Worm (Caenorhabditis elegans) whole organism, L1 larva: ENCODE data around the gene rcat-1.

ENCODE experiments used
- C04F5.9 ChIP-seq: sonication (generic microtip); optimal IDR thresholded peaks from 2 replicates; lab custom pipeline; 2016; ENCODE audit warnings: missing genetic modification characterization, missing compliant biosample characterization
- C16A3.4 ChIP-seq: fragments of 150-350 bp; optimal IDR thresholded peaks from 2 replicates; lab custom pipeline; 2014; ENCODE audit warnings: missing biosample characterization, missing genetic modification characterization
- C34B4.2 ChIP-seq: sonication (generic microtip); optimal IDR thresholded peaks from 2 replicates; lab custom pipeline; 2017; ENCODE audit warnings: mild to moderate bottlenecking, missing genetic modification characterization, missing compliant biosample characterization
- F16B12.6 ChIP-seq: fragments of 150-350 bp; optimal IDR thresholded peaks from 2 replicates; lab custom pipeline; 2014; ENCODE audit warnings: missing biosample characterization, missing genetic modification characterization
- Y116A8C.19 ChIP-seq: sonication (generic microtip); optimal IDR thresholded peaks from 2 replicates; lab custom pipeline; 2016; ENCODE audit warnings: missing compliant biosample characterization, missing genetic modification characterization, borderline replicate concordance
- aha-1 ChIP-seq: fragments of 150-350 bp; optimal IDR thresholded peaks from 2 replicates; lab custom pipeline; 2014; ENCODE audit warnings: missing biosample characterization, missing genetic modification characterization
- alr-1 ChIP-seq: fragments of 200-800 bp; sonication (Bioruptor generic); optimal IDR thresholded peaks from 2 replicates; lab custom pipeline; 2018; ENCODE audit warnings: borderline replicate concordance, mild to moderate bottlenecking, missing genetic modification characterization, missing compliant biosample characterization
- aly-2 ChIP-seq: fragments of 150-350 bp; optimal IDR thresholded peaks from 2 replicates; lab custom pipeline; 2014; ENCODE audit warnings: missing biosample characterization, missing genetic modification characterization
- blmp-1 ChIP-seq: fragments of 150-350 bp; optimal IDR thresholded peaks from 2 replicates; lab custom pipeline; 2014; ENCODE audit warnings: missing biosample characterization, missing genetic modification characterization
- ceh-63 ChIP-seq: fragments of 200-800 bp; sonication (Bioruptor generic); optimal IDR thresholded peaks from 2 replicates; lab custom pipeline; 2018; ENCODE audit warnings: mild to moderate bottlenecking, missing genetic modification characterization, missing compliant biosample characterization
- ceh-8 ChIP-seq: fragments of 200-800 bp; sonication (Bioruptor generic); optimal IDR thresholded peaks from 2 replicates; lab custom pipeline; 2018; ENCODE audit warnings: mild to moderate bottlenecking, missing genetic modification characterization, moderate library complexity, missing compliant biosample characterization
- ceh-88 ChIP-seq: fragments of 200-800 bp; sonication (Bioruptor generic); IDR thresholded peaks from 2 replicates; pipeline ENCODE4 v1.3.6; 2022; ENCODE audit warnings: missing genetic modification characterization, missing compliant biosample characterization
- ceh-90 ChIP-seq: sonication (generic microtip); optimal IDR thresholded peaks from 2 replicates; lab custom pipeline; 2016; ENCODE audit warnings: missing genetic modification characterization, missing compliant biosample characterization
- ces-1 ChIP-seq: fragments of 150-350 bp; optimal IDR thresholded peaks from 2 replicates; lab custom pipeline; 2014; ENCODE audit warnings: missing biosample characterization, missing genetic modification reagents, missing genetic modification characterization
- dpl-1 ChIP-seq, 3 experiments: fragments of 150-350 bp in 2 of 3; sonication (generic microtip) in 1 of 3; optimal IDR thresholded peaks; 2 replicates each; lab custom pipeline; 2014 to 2017; ENCODE audit warnings: missing biosample characterization in 3 of 3, missing genetic modification characterization in 3 of 3, missing genetic modification reagents in 3 of 3
- efl-1 ChIP-seq, 4 experiments: fragments of 150-350 bp; optimal IDR thresholded peaks in 3 of 4; peaks in 1 of 4; 1 replicate in 1 of 4; 2 replicates in 3 of 4; lab custom pipeline; 2014; ENCODE audit warnings: missing biosample characterization in 2 of 4, missing genetic modification characterization in 2 of 4, missing genetic modification reagents in 2 of 4
- egl-13 ChIP-seq: sonication (generic microtip); optimal IDR thresholded peaks from 2 replicates; lab custom pipeline; 2016; ENCODE audit warnings: missing genotype, missing genetic modification reagents, missing genetic modification characterization, missing compliant biosample characterization
- egl-27 ChIP-seq, 2 experiments: fragments of 150-350 bp in 1 of 2; sonication (generic microtip); optimal IDR thresholded peaks; 3 replicates each; lab custom pipeline; 2017 to 2018; ENCODE audit warnings: missing biosample characterization in 2 of 2, missing genetic modification characterization in 2 of 2, missing genetic modification reagents in 2 of 2
- elt-2 ChIP-seq: sonication (generic microtip); optimal IDR thresholded peaks from 2 replicates; lab custom pipeline; 2016; ENCODE audit warnings: missing genetic modification characterization, mild to moderate bottlenecking, inconsistent platforms, missing compliant biosample characterization, missing genetic modification reagents
- hpl-2 ChIP-seq: fragments of 150-350 bp; optimal IDR thresholded peaks from 2 replicates; lab custom pipeline; 2014; ENCODE audit warnings: missing biosample characterization, missing genetic modification reagents, missing genetic modification characterization
- isw-1 ChIP-seq: fragments of 200-800 bp; sonication (Bioruptor generic); IDR thresholded peaks from 2 replicates; pipeline ENCODE4 v1.3.6; 2022; ENCODE audit warnings: missing genetic modification characterization, missing compliant biosample characterization
- lin-13 ChIP-seq: fragments of 150-350 bp; optimal IDR thresholded peaks from 2 replicates; lab custom pipeline; 2014; ENCODE audit warnings: missing biosample characterization, missing genetic modification reagents, missing genetic modification characterization
- lin-14 ChIP-seq: fragments of 200-800 bp; sonication (Bioruptor generic); optimal IDR thresholded peaks from 2 replicates; lab custom pipeline; 2018; ENCODE audit warnings: mild to moderate bottlenecking, missing genetic modification characterization, moderate library complexity, missing compliant biosample characterization
- lin-15B ChIP-seq: fragments of 150-350 bp; sonication (generic microtip); optimal IDR thresholded peaks from 3 replicates; lab custom pipeline; 2014; ENCODE audit warnings: missing biosample characterization, missing genetic modification characterization
- lin-35 ChIP-seq, 2 experiments: fragments of 150-350 bp; optimal IDR thresholded peaks; 2 replicates each; lab custom pipeline; 2014; ENCODE audit warnings: missing biosample characterization in 2 of 2, missing genetic modification characterization in 2 of 2, missing genetic modification reagents in 2 of 2
- lin-39 ChIP-seq: fragments of 150-350 bp; optimal IDR thresholded peaks from 2 replicates; lab custom pipeline; 2014; ENCODE audit warnings: missing biosample characterization, missing genetic modification reagents, missing genetic modification characterization
- lir-3 ChIP-seq: sonication (generic microtip); optimal IDR thresholded peaks from 2 replicates; lab custom pipeline; 2016; ENCODE audit warnings: mild to moderate bottlenecking, missing genetic modification characterization, moderate library complexity, missing compliant biosample characterization; ENCODE audit not compliant: poor library complexity
- lsy-2 ChIP-seq, 2 experiments: fragments of 150-350 bp; optimal IDR thresholded peaks; 2 replicates each; lab custom pipeline; 2014; ENCODE audit warnings: missing biosample characterization in 2 of 2, missing genetic modification characterization in 2 of 2
- mab-9 ChIP-seq: fragments of 200-800 bp; sonication (Bioruptor generic); IDR thresholded peaks from 2 replicates; pipeline ENCODE4 v1.3.6; 2022; ENCODE audit warnings: missing genetic modification reagents, missing genetic modification characterization, missing compliant biosample characterization
- mdl-1 ChIP-seq, 2 experiments: fragments of 150-350 bp; optimal IDR thresholded peaks; 2 replicates each; lab custom pipeline; 2014 to 2017; ENCODE audit warnings: missing biosample characterization in 2 of 2, missing genetic modification characterization in 2 of 2, inconsistent platforms in 1 of 2
- mef-2 ChIP-seq: fragments of 150-350 bp; optimal IDR thresholded peaks from 2 replicates; lab custom pipeline; 2014; ENCODE audit warnings: missing biosample characterization, missing genetic modification characterization
- mep-1 ChIP-seq: fragments of 150-350 bp; optimal IDR thresholded peaks from 2 replicates; lab custom pipeline; 2014; ENCODE audit warnings: missing biosample characterization, missing genetic modification characterization
- nhr-11 ChIP-seq: fragments of 150-350 bp; optimal IDR thresholded peaks from 2 replicates; lab custom pipeline; 2014; ENCODE audit warnings: missing biosample characterization, missing genetic modification characterization
- nhr-237 ChIP-seq: fragments of 150-350 bp; optimal IDR thresholded peaks from 2 replicates; lab custom pipeline; 2014; ENCODE audit warnings: missing biosample characterization, missing genetic modification characterization
- nhr-28 ChIP-seq: fragments of 150-350 bp; optimal IDR thresholded peaks from 2 replicates; lab custom pipeline; 2014; ENCODE audit warnings: missing biosample characterization, missing genetic modification characterization
- nhr-85 ChIP-seq: sonication (generic microtip); peaks from one replicate; lab custom pipeline; 2016; ENCODE audit warnings: missing genetic modification characterization, inconsistent platforms, missing compliant biosample characterization
- pag-3 ChIP-seq: sonication (generic microtip); optimal IDR thresholded peaks from 2 replicates; lab custom pipeline; 2017; ENCODE audit warnings: missing genetic modification characterization, mild to moderate bottlenecking, missing compliant biosample characterization, antibody characterized with exemption, borderline replicate concordance; ENCODE audit not compliant: insufficient read depth
- pax-3 ChIP-seq: fragments of 200-800 bp; sonication (Bioruptor generic); optimal IDR thresholded peaks from 2 replicates; lab custom pipeline; 2018; ENCODE audit warnings: mild to moderate bottlenecking, missing genetic modification characterization, moderate library complexity, missing compliant biosample characterization
- rnt-1 ChIP-seq: sonication (generic microtip); optimal IDR thresholded peaks from 2 replicates; lab custom pipeline; 2016; ENCODE audit warnings: mild to moderate bottlenecking, missing genetic modification characterization, moderate library complexity, missing compliant biosample characterization
- skn-1 ChIP-seq: fragments of 150-350 bp; optimal IDR thresholded peaks from 2 replicates; lab custom pipeline; 2014; ENCODE audit warnings: missing biosample characterization, missing genetic modification characterization
- snpc-4 ChIP-seq: fragments of 150-350 bp; optimal IDR thresholded peaks from 2 replicates; lab custom pipeline; 2014; ENCODE audit warnings: missing biosample characterization, missing genetic modification characterization
- sox-4 ChIP-seq: sonication (generic microtip); optimal IDR thresholded peaks from 2 replicates; lab custom pipeline; 2016; ENCODE audit warnings: missing genetic modification characterization, missing compliant biosample characterization
- tbx-2 ChIP-seq: sonication (generic microtip); optimal IDR thresholded peaks from 2 replicates; lab custom pipeline; 2016; ENCODE audit warnings: missing genetic modification characterization, missing compliant biosample characterization
- tlp-1 ChIP-seq: fragments of 150-350 bp; optimal IDR thresholded peaks from 2 replicates; lab custom pipeline; 2014; ENCODE audit warnings: missing biosample characterization, missing genetic modification characterization
- unc-30 ChIP-seq: sonication (generic microtip); optimal IDR thresholded peaks from 2 replicates; lab custom pipeline; 2017; ENCODE audit warnings: missing biosample characterization, missing genetic modification characterization
- unc-86 ChIP-seq: sonication (generic microtip); optimal IDR thresholded peaks from 2 replicates; lab custom pipeline; 2016; ENCODE audit warnings: missing genetic modification characterization, missing compliant biosample characterization
- unc-98 ChIP-seq: fragments of 200-800 bp; sonication (Bioruptor generic); IDR thresholded peaks from 2 replicates; pipeline ENCODE4 v1.3.6; 2022; ENCODE audit warnings: missing genetic modification characterization, missing compliant biosample characterization
- vab-15 ChIP-seq: sonication (generic microtip); optimal IDR thresholded peaks from 2 replicates; lab custom pipeline; 2017; ENCODE audit warnings: missing genotype, mild to moderate bottlenecking, missing genetic modification characterization, missing compliant biosample characterization
- zag-1 ChIP-seq: fragments of 150-350 bp; optimal IDR thresholded peaks from 2 replicates; lab custom pipeline; 2014; ENCODE audit warnings: missing biosample characterization, missing genetic modification characterization
- zip-4 ChIP-seq: fragments of 200-800 bp; sonication (Bioruptor generic); optimal IDR thresholded peaks from 2 replicates; lab custom pipeline; 2018; ENCODE audit warnings: mild to moderate bottlenecking, missing genetic modification characterization, moderate library complexity, missing compliant biosample characterization
- ztf-11 ChIP-seq, 2 experiments: sonication (generic microtip); optimal IDR thresholded peaks; 2 replicates each; lab custom pipeline; 2016 to 2017; ENCODE audit warnings: missing genetic modification characterization in 2 of 2, missing biosample characterization in 1 of 2, missing compliant biosample characterization in 1 of 2

rcat-1 gene

ce11 chrIV:257095-257494, 1.9 kb upstream of the rcat-1 start, which contains the start of gene R02D3.8 (continued):
- TF ChIP-seq unc-86 (tag; lab: Kevin White, UChicago): no peak
- no peak for TF ChIP-seq nhr-28
- no peak for TF ChIP-seq unc-30 (tag; lab: Kevin White, UChicago)
- no peak for TF ChIP-seq pax-3 (tag; lab: Kevin White, UChicago)
- TF ChIP-seq mep-1: no peak
- TF ChIP-seq C34B4.2 (tag; lab: Kevin White, UChicago): no peak
- TF ChIP-seq mab-9 (GFP tag; lab: Robert Waterston, UW): no peak
- no peak for TF ChIP-seq tlp-1 (tag; lab: Kevin White, UChicago)
- TF ChIP-seq F16B12.6 (tag; lab: Kevin White, UChicago): no peak
- TF ChIP-seq lin-13: peak; percentile 31
- TF ChIP-seq zip-4: no peak
- peak; percentile 4 for TF ChIP-seq lin-15B (tag; lab: Kevin White, UChicago)
- no peak for TF ChIP-seq vab-15 (tag; lab: Kevin White, UChicago)
- no peak for TF ChIP-seq unc-98
- TF ChIP-seq lin-14 (GFP tag; lab: Kevin White, UChicago): peak; percentile 29
- TF ChIP-seq nhr-85 (tag; lab: Kevin White, UChicago): peak; percentile 47
- no peak for TF ChIP-seq pag-3 (tag; lab: Kevin White, UChicago)
- TF ChIP-seq C16A3.4 (tag; lab: Kevin White, UChicago): peak; percentile 35
- no peak for TF ChIP-seq nhr-11 (tag; lab: Kevin White, UChicago)
- TF ChIP-seq mdl-1 (tag; optimal IDR thresholded peaks at IDR 0.05; lab: Kevin White, UChicago): no peak
- no peak for TF ChIP-seq sox-4
- TF ChIP-seq tbx-2 (tag; lab: Kevin White, UChicago): peak; percentile 21
- TF ChIP-seq C04F5.9: no peak
- TF ChIP-seq lin-35 (GFP tag; optimal IDR thresholded peaks at IDR 0.05; lab: Kevin White, UChicago): peak; percentile 50 to 59
- TF ChIP-seq Y116A8C.19 (tag; lab: Kevin White, UChicago): no peak
- no peak for TF ChIP-seq egl-27 (tag; optimal IDR thresholded peaks at IDR 0.05; lab: Kevin White, UChicago)
- no peak for TF ChIP-seq mef-2 (tag; lab: Kevin White, UChicago)
- no peak for TF ChIP-seq hpl-2 (GFP tag; lab: Kevin White, UChicago)
- no peak for TF ChIP-seq ceh-88 (GFP tag; lab: Robert Waterston, UW)
- TF ChIP-seq aly-2 (tag; lab: Kevin White, UChicago): no peak
- TF ChIP-seq ces-1 (GFP tag; lab: Kevin White, UChicago): no peak
- no peak for TF ChIP-seq ceh-63 (GFP tag; lab: Kevin White, UChicago)
- TF ChIP-seq nhr-237: no peak
- TF ChIP-seq skn-1 (tag; lab: Kevin White, UChicago): no peak
- no peak for TF ChIP-seq elt-2 (tag; lab: Kevin White, UChicago)
- TF ChIP-seq egl-13: peak; percentile 25
- peak; percentile 89 for TF ChIP-seq rnt-1 (tag; lab: Kevin White, UChicago)
- TF ChIP-seq ceh-90 (tag; lab: Kevin White, UChicago): peak; percentile 75
- TF ChIP-seq aha-1 (tag; lab: Kevin White, UChicago): no peak
- no peak for TF ChIP-seq ceh-8
- peak; percentile 35 to 66 for TF ChIP-seq lsy-2 (tag; optimal IDR thresholded peaks at IDR 0.05; lab: Kevin White, UChicago)
- TF ChIP-seq dpl-1 (GFP tag; optimal IDR thresholded peaks at IDR 0.05; lab: Kevin White, UChicago): peak; percentile 48 to 67 (median 55)
- no peak for TF ChIP-seq isw-1 (GFP tag; lab: Robert Waterston, UW)
- no peak for TF ChIP-seq blmp-1 (tag; lab: Kevin White, UChicago)
- peak; percentile 72 for TF ChIP-seq lir-3 (tag; lab: Kevin White, UChicago)
- no peak for TF ChIP-seq snpc-4 (tag; lab: Kevin White, UChicago)
- no peak for TF ChIP-seq alr-1 (tag; lab: Kevin White, UChicago)
- TF ChIP-seq efl-1 (optimal IDR thresholded peaks at IDR 0.05; lab: Kevin White, UChicago): peak; percentile 45 to 65
- peak; percentile 64 to 95 for TF ChIP-seq efl-1 (GFP tag; optimal IDR thresholded peaks at IDR 0.05 in 1 of 2; lab: Kevin White, UChicago)
- no peak for TF ChIP-seq lin-39
- TF ChIP-seq ztf-11 (tag; optimal IDR thresholded peaks at IDR 0.05; lab: Kevin White, UChicago): peak in 1 of 2 experiments; percentile 46
- no peak for TF ChIP-seq zag-1 (tag; lab: Kevin White, UChicago)
